Fruit fly (Drosophila melanogaster) whole organism, pupa: ENCODE measurements around the gene Ccdc58.
A peak's percentile ranks its signal among the peaks of the same experiment; 100 is the strongest.

Source experiments
- CG10348 ChIP-seq: fragments of 200-800 bp; sonication (Bioruptor generic); IDR thresholded peaks from 2 replicates; pipeline ENCODE4 v1.3.6; 2022; ENCODE audit warnings: missing biosample characterization, missing genetic modification characterization
- CG12605 ChIP-seq: fragments of 200-800 bp; sonication (Bioruptor generic); IDR thresholded peaks from 2 replicates; pipeline ENCODE4 v1.3.6; 2022; ENCODE audit warnings: missing biosample characterization, missing genetic modification characterization
- CG13204 ChIP-seq: fragments of 200-800 bp; sonication (Bioruptor generic); optimal IDR thresholded peaks from 2 replicates; lab custom pipeline; 2018; ENCODE audit warnings: missing biosample characterization, mild to moderate bottlenecking, missing genetic modification characterization, moderate library complexity
- CG14655 ChIP-seq: fragments of 200-800 bp; sonication (Bioruptor generic); optimal IDR thresholded peaks from 3 replicates; lab custom pipeline; 2017; ENCODE audit warnings: mild to moderate bottlenecking, missing biosample characterization, missing genetic modification reagents, missing genetic modification characterization
- CG15710 ChIP-seq: fragments of 200-800 bp; sonication (Bioruptor generic); optimal IDR thresholded peaks from 2 replicates; lab custom pipeline; 2018; ENCODE audit warnings: missing biosample characterization, mild to moderate bottlenecking, missing genetic modification characterization, moderate library complexity
- CG34367 ChIP-seq: fragments of 200-800 bp; sonication (Bioruptor generic); optimal IDR thresholded peaks from 2 replicates; lab custom pipeline; 2018; ENCODE audit warnings: missing biosample characterization, mild to moderate bottlenecking, missing genetic modification characterization
- CG4496 ChIP-seq: fragments of 200-800 bp; sonication (Bioruptor generic); IDR thresholded peaks from 3 replicates; pipeline ENCODE4 v1.3.6; 2022; ENCODE audit warnings: missing biosample characterization, missing genetic modification characterization
- CG9948 ChIP-seq: fragments of 200-800 bp; sonication (Bioruptor generic); optimal IDR thresholded peaks from 2 replicates; lab custom pipeline; 2018; ENCODE audit warnings: missing biosample characterization, mild to moderate bottlenecking, missing genetic modification characterization, moderate library complexity
- EcR ChIP-seq: fragments of 200-800 bp; sonication (Bioruptor generic); optimal IDR thresholded peaks from 3 replicates; lab custom pipeline; 2019; ENCODE audit warnings: missing biosample characterization, missing genetic modification characterization, mild to moderate bottlenecking, moderate library complexity, missing genetic modification reagents
- Ets98B ChIP-seq: fragments of 200-800 bp; sonication (Bioruptor generic); IDR thresholded peaks from 2 replicates; pipeline ENCODE4 v1.3.6; 2022; ENCODE audit warnings: missing biosample characterization, missing genetic modification characterization
- Pif1B ChIP-seq: fragments of 200-800 bp; sonication (Bioruptor generic); optimal IDR thresholded peaks from 3 replicates; lab custom pipeline; 2016; ENCODE audit warnings: missing biosample characterization, missing genetic modification characterization
- Snoo ChIP-seq: fragments of 200-800 bp; sonication (Bioruptor generic); optimal IDR thresholded peaks from 3 replicates; lab custom pipeline; 2017; ENCODE audit warnings: missing biosample characterization, mild to moderate bottlenecking, missing genetic modification characterization, inconsistent platforms
- fd96Ca ChIP-seq: fragments of 200-800 bp; sonication (Bioruptor generic); IDR thresholded peaks from 3 replicates; pipeline ENCODE4 v1.3.6; 2022; ENCODE audit warnings: missing biosample characterization, missing genetic modification characterization
- gl ChIP-seq: fragments of 200-800 bp; sonication (Bioruptor generic); optimal IDR thresholded peaks from 2 replicates; lab custom pipeline; 2018; ENCODE audit warnings: missing biosample characterization, mild to moderate bottlenecking, missing genetic modification characterization

DNA sequence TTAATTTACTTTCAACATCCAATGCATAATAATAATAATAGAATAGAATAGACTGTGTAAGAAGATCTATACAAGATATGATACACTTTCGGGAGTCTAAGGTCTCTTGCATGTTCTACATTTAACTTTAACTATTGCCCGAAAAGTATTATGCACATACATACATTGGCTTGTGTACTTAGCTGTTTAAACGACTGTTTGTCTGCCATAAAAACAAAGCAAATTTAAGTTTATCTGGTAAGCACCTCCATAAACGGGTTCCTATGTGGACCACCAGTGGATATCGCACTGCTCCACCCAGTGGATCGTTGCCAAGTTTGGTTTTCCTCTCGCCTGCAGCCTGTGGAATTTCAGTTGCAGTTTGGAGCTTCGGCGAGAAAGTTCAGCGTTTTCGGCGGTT lies 42.0 kb downstream of the Ccdc58 start:
- no peak for TF ChIP-seq CG9948 (tag; lab: Kevin White, UChicago)
- TF ChIP-seq CG34367 (tag; lab: Kevin White, UChicago), result no peak
- TF ChIP-seq CG10348 (GFP tag; lab: Robert Waterston, UW), result no peak
- no peak for TF ChIP-seq CG4496 (GFP tag; lab: Robert Waterston, UW)
- TF ChIP-seq CG14655 (GFP tag; lab: Kevin White, UChicago), result no peak
- TF ChIP-seq Ets98B (GFP tag; lab: Robert Waterston, UW), result 0 out of 2 replicates have a peak, but pooled peaks have one; percentile 20
- TF ChIP-seq fd96Ca (GFP tag; lab: Robert Waterston, UW), result no peak
- TF ChIP-seq EcR, result no peak
- TF ChIP-seq gl (tag; lab: Kevin White, UChicago), result no peak
- TF ChIP-seq CG13204, result no peak
- TF ChIP-seq CG12605 (GFP tag; lab: Robert Waterston, UW), result no peak
- no peak for TF ChIP-seq CG15710 (tag; lab: Kevin White, UChicago)
- no peak for TF ChIP-seq Snoo
- TF ChIP-seq Pif1B, result no peak
